Fruit fly (Drosophila melanogaster): Measurements from ENCODE around the gene Spt7.

DNA sequence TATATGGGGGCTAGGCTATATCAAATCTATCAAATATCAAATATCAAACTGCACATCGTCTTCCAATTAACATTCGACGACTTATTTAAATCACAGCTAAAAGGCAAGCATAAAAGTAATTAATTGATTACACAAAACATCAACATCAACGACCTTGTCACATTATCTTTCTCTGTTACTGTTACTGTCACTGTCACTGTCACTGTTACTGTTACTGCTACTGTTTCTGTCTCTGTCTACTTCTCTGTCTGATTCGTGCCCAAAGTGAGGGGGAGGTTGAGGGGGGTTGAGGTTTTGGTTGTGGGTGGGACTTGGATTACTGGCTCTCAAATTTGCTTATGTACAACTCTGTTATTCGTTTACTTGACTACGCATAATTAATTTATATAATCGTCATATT is 28.8 kb upstream of the Spt7 start:
- TF ChIP-seq CG10669 (GFP tag; optimal IDR thresholded peaks at IDR 0.05) (no peak), Sox102F (GFP tag; optimal IDR thresholded peaks at IDR 0.05) (no peak), esn (GFP tag; optimal IDR thresholded peaks at IDR 0.05) (no peak), CG4318 (GFP tag; optimal IDR thresholded peaks at IDR 0.05) (no peak), Gug (GFP tag; IDR thresholded peaks at IDR 0.05) (no peak), cyc (GFP tag; optimal IDR thresholded peaks at IDR 0.05) (no peak), svp (GFP tag) (peak; percentile 34), CG8319 (GFP tag; optimal IDR thresholded peaks at IDR 0.05) (no peak), CG8119 (GFP tag; IDR thresholded peaks at IDR 0.05) (no peak), Eip78C (GFP tag) (peak; percentile 33), Lpt (GFP tag; optimal IDR thresholded peaks at IDR 0.05) (no peak), net (GFP tag; optimal IDR thresholded peaks at IDR 0.05) (no peak), Eip93F (GFP tag; optimal IDR thresholded peaks at IDR 0.05) (no peak), Eip75B (GFP tag; optimal IDR thresholded peaks at IDR 0.05) (no peak)
